Fruit fly (Drosophila melanogaster) whole organism, embryonic: Measurements from ENCODE around the gene CG14984.
A peak's percentile ranks its signal among the peaks of the same experiment; 100 is the strongest.

ENCODE experiments used
- CG10366 ChIP-seq: fragments of 200-800 bp; sonication (Bioruptor generic); IDR thresholded peaks from 2 replicates; pipeline ENCODE4 v1.3.6; 2022; ENCODE audit warnings: missing biosample characterization, missing genetic modification characterization
- CG11504 ChIP-seq: fragments of 200-800 bp; sonication (Bioruptor generic); optimal IDR thresholded peaks from 3 replicates; lab custom pipeline; 2019; ENCODE audit warnings: missing biosample characterization, mild to moderate bottlenecking, missing genetic modification characterization, moderate library complexity
- CG11560 ChIP-seq: fragments of 200-800 bp; sonication (Bioruptor generic); IDR thresholded peaks from 3 replicates; pipeline ENCODE4 v1.3.6; 2022; ENCODE audit warnings: missing biosample characterization, missing genetic modification characterization
- CG12769 ChIP-seq: fragments of 200-800 bp; sonication (Bioruptor generic); optimal IDR thresholded peaks from 2 replicates; lab custom pipeline; 2019; ENCODE audit warnings: missing biosample characterization, mild to moderate bottlenecking, missing genetic modification characterization, moderate library complexity
- CG18599 ChIP-seq: fragments of 200-800 bp; sonication (Bioruptor generic); optimal IDR thresholded peaks from 3 replicates; lab custom pipeline; 2017; ENCODE audit warnings: missing biosample characterization, missing genetic modification characterization, mild to moderate bottlenecking, moderate library complexity, missing genetic modification reagents
- CG4854 ChIP-seq: fragments of 200-800 bp; sonication (Bioruptor generic); optimal IDR thresholded peaks from 2 replicates; lab custom pipeline; 2016; ENCODE audit warnings: missing biosample characterization, missing genetic modification characterization, inconsistent platforms
- CG8290 ChIP-seq, 3 experiments: fragments of 200-800 bp; sonication (Bioruptor generic); optimal IDR thresholded peaks; 2 replicates each; lab custom pipeline; 2016 to 2019; ENCODE audit warnings: missing biosample characterization in 3 of 3, missing genetic modification characterization in 3 of 3, mild to moderate bottlenecking in 2 of 3, moderate library complexity in 1 of 3
- Camta ChIP-seq: fragments of 200-800 bp; sonication (Bioruptor generic); optimal IDR thresholded peaks from 2 replicates; lab custom pipeline; 2016; ENCODE audit warnings: missing biosample characterization, missing genetic modification characterization
- Deaf1 ChIP-seq: fragments of 200-800 bp; optimal IDR thresholded peaks from 3 replicates; lab custom pipeline; 2019; ENCODE audit warnings: missing biosample characterization, mild to moderate bottlenecking, missing genetic modification characterization, moderate library complexity
- Hr39 ChIP-seq: fragments of >200 bp; optimal IDR thresholded peaks from 2 replicates; lab custom pipeline; 2017
- Pdp1 ChIP-seq, 2 experiments: fragments of 200-800 bp; sonication (Bioruptor generic); optimal IDR thresholded peaks; 3 replicates each; lab custom pipeline; 2016; ENCODE audit warnings: missing biosample characterization in 2 of 2, missing genetic modification characterization in 2 of 2, mild to moderate bottlenecking in 1 of 2, moderate library complexity in 1 of 2
- danr ChIP-seq: fragments of 200-800 bp; sonication (Bioruptor generic); IDR thresholded peaks from 2 replicates; pipeline ENCODE4 v1.3.6; 2022; ENCODE audit warnings: missing biosample characterization, missing genetic modification characterization
- nom ChIP-seq: fragments of 200-800 bp; sonication (Bioruptor generic); optimal IDR thresholded peaks from 2 replicates; lab custom pipeline; 2017; ENCODE audit warnings: missing biosample characterization, missing genetic modification characterization, mild to moderate bottlenecking, moderate library complexity, missing genetic modification reagents
- schlank ChIP-seq: fragments of 200-800 bp; sonication (Bioruptor generic); optimal IDR thresholded peaks from 2 replicates; lab custom pipeline; 2018; ENCODE audit warnings: missing biosample characterization, mild to moderate bottlenecking, missing genetic modification characterization
- sens ChIP-seq: fragments of 200-800 bp; sonication (Bioruptor generic); peaks from one replicate; lab custom pipeline; 2016; ENCODE audit warnings: missing biosample characterization, missing genetic modification characterization
- tin ChIP-seq: fragments of 200-800 bp; sonication (Bioruptor generic); optimal IDR thresholded peaks from 3 replicates; lab custom pipeline; 2016; ENCODE audit warnings: missing biosample characterization, missing genetic modification characterization
- wek ChIP-seq: fragments of 200-800 bp; sonication (Bioruptor generic); optimal IDR thresholded peaks from 3 replicates; lab custom pipeline; 2018; ENCODE audit warnings: missing biosample characterization, mild to moderate bottlenecking, missing genetic modification characterization, moderate library complexity

The CG14984 gene

DNA sequence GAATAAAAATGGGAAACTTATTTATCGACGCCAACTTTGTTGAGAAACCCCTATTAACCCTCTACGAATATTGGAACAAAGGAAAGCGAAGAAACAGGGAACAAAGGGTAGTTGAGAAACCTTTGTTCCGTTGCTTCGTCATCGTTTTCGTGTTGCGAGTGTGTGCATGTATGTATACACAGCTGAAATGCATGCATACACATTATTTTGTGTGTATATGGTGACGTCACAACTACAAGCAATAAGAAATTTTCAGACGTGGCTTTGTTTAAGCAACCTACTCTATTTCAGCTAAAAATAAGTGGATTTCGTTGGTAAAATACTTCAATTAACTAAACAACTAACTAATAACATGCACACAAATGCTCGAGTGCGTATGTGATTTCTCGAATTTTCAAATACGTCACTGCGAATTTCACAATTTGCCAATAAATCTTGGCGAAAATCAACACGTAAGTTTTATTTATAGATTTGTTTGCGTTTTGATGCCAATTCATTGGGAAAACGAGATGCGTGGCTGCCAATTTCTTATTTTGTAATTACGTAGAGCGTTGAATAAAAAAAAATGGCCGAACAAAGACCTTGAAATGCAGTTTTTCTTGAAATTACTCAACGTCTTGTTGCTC is 50.4 kb downstream of the CG14984 start (continued):
- TF ChIP-seq CG18599 (GFP tag; lab: Kevin White, UChicago), result no peak
- peak; percentile 62 for TF ChIP-seq sens (GFP tag; lab: Kevin White, UChicago)
- TF ChIP-seq Pdp1 (GFP tag; optimal IDR thresholded peaks at IDR 0.05; lab: Kevin White, UChicago), result peak in 1 of 2 experiments; percentile 41
- TF ChIP-seq danr, result no peak
- TF ChIP-seq Hr39, result no peak
- TF ChIP-seq wek (GFP tag; lab: Kevin White, UChicago), result peak; percentile 27
- TF ChIP-seq nom (GFP tag; lab: Kevin White, UChicago), result peak; percentile 90
- TF ChIP-seq CG12769 (tag; lab: Kevin White, UChicago), result peak; percentile 35
- TF ChIP-seq CG4854, result no peak
- TF ChIP-seq Camta (GFP tag; lab: Kevin White, UChicago), result no peak
- no peak for TF ChIP-seq schlank
- TF ChIP-seq Deaf1 (tag; lab: Kevin White, UChicago), result no peak
- TF ChIP-seq CG11504 (tag; lab: Kevin White, UChicago), result peak; percentile 64
- TF ChIP-seq CG10366 (GFP tag; lab: Robert Waterston, UW), result no peak
- TF ChIP-seq tin (GFP tag; lab: Kevin White, UChicago), result no peak
- no peak for TF ChIP-seq CG8290 (GFP tag; optimal IDR thresholded peaks at IDR 0.05; lab: Kevin White, UChicago)
- TF ChIP-seq CG8290 (tag; optimal IDR thresholded peaks at IDR 0.05; lab: Kevin White, UChicago), result peak in 1 of 2 experiments; percentile 4
- TF ChIP-seq CG11560 (tag; lab: Robert Waterston, UW), result no peak
- TF ChIP-seq, all 482 proteins: peak for 17
